Worm (Caenorhabditis elegans): ENCODE measurements around the gene cht-4.

DNA sequence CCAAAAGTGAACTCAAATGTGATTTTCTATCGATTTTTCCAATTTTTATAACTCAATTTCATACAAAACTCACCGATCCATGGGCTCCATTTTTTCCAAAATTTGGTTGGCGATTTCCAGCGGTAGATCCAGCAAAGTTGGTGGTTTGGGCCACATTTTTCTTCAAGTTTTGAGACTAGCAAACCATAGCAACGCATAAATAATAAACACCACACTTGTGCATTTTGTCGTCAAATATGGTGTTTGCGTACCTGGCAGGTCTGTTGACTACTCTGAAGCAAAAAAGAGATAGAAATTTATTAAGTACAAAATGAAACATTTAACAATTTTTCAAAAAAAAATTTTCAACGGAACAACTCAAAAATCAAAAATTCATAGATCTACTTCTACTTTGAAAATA, 48.1 kb upstream of the cht-4 start:
- TF ChIP-seq ztf-23 (GFP tag; IDR thresholded peaks at IDR 0.05) = no peak
- no peak for TF ChIP-seq klf-2 (GFP tag; conservative IDR thresholded peaks at IDR 0.05)
- no peak for TF ChIP-seq med-1 (GFP tag; optimal IDR thresholded peaks at IDR 0.05; ENCODE audit: insufficient read depth)
- no peak for TF ChIP-seq flt-1 (GFP tag; IDR thresholded peaks at IDR 0.05)
- no peak for TF ChIP-seq T22C8.4 (GFP tag; IDR thresholded peaks at IDR 0.05)

All from whole organism, midembryonic.